Worm (Caenorhabditis elegans) whole organism, L2 larva: ENCODE data around the gene cut-3.
"Not testable (repeated sequence)": the region's sequence is repeated elsewhere in the genome, so short reads cannot be mapped to it uniquely, and the experiment has no call there.

Experiments used
- F13H6.1 ChIP-seq: sonication (generic microtip); optimal IDR thresholded peaks from 2 replicates; lab custom pipeline; 2016; ENCODE audit warnings: missing genetic modification characterization, missing compliant biosample characterization
- R02D3.7 ChIP-seq: fragments of 150-350 bp; optimal IDR thresholded peaks from 2 replicates; lab custom pipeline; 2014; ENCODE audit warnings: missing biosample characterization, missing genetic modification characterization
- ZK546.5 ChIP-seq: sonication (generic microtip); optimal IDR thresholded peaks from 2 replicates; lab custom pipeline; 2017; ENCODE audit warnings: missing biosample characterization, missing genetic modification characterization
- aly-2 ChIP-seq: fragments of 150-350 bp; optimal IDR thresholded peaks from 2 replicates; lab custom pipeline; 2014; ENCODE audit warnings: missing biosample characterization, missing genetic modification characterization
- ama-1 ChIP-seq: fragments of 150-350 bp; optimal IDR thresholded peaks from 2 replicates; lab custom pipeline; 2018; ENCODE audit warnings: inconsistent platforms
- ceh-16 ChIP-seq: fragments of 150-350 bp; optimal IDR thresholded peaks from 2 replicates; lab custom pipeline; 2014; ENCODE audit warnings: missing biosample characterization, missing genetic modification characterization
- dmd-4 ChIP-seq: sonication (generic microtip); optimal IDR thresholded peaks from 2 replicates; lab custom pipeline; 2017; ENCODE audit warnings: missing biosample characterization, missing genetic modification characterization
- elt-1 ChIP-seq: fragments of 150-350 bp; optimal IDR thresholded peaks from 2 replicates; lab custom pipeline; 2014; ENCODE audit warnings: missing biosample characterization, missing genetic modification characterization
- fos-1 ChIP-seq: fragments of 150-350 bp; optimal IDR thresholded peaks from 2 replicates; lab custom pipeline; 2014; ENCODE audit warnings: missing biosample characterization, missing genetic modification characterization
- gmeb-1 ChIP-seq: fragments of 150-350 bp; optimal IDR thresholded peaks from 2 replicates; lab custom pipeline; 2014; ENCODE audit warnings: missing biosample characterization, missing genetic modification characterization
- lin-11 ChIP-seq: fragments of 150-350 bp; sonication (generic microtip); optimal IDR thresholded peaks from 2 replicates; lab custom pipeline; 2014; ENCODE audit warnings: missing biosample characterization, missing genetic modification characterization, inconsistent platforms, mixed read lengths
- lin-39 ChIP-seq: fragments of 150-350 bp; optimal IDR thresholded peaks from 2 replicates; lab custom pipeline; 2014; ENCODE audit warnings: missing biosample characterization, missing genetic modification reagents, missing genetic modification characterization
- mab-5 ChIP-seq: fragments of 150-350 bp; optimal IDR thresholded peaks from 2 replicates; lab custom pipeline; 2014; ENCODE audit warnings: missing biosample characterization, missing genetic modification characterization
- mbf-1 ChIP-seq: sonication (generic microtip); optimal IDR thresholded peaks from 2 replicates; lab custom pipeline; 2017; ENCODE audit warnings: missing biosample characterization, missing genetic modification characterization
- nhr-10 ChIP-seq: sonication (generic microtip); optimal IDR thresholded peaks from 2 replicates; lab custom pipeline; 2017; ENCODE audit warnings: missing biosample characterization, missing genetic modification characterization
- nhr-11 ChIP-seq: fragments of 150-350 bp; optimal IDR thresholded peaks from 2 replicates; lab custom pipeline; 2014; ENCODE audit warnings: missing biosample characterization, missing genetic modification characterization
- nhr-12 ChIP-seq: fragments of 150-350 bp; optimal IDR thresholded peaks from 2 replicates; lab custom pipeline; 2014; ENCODE audit warnings: missing biosample characterization, missing genetic modification characterization
- nhr-129 ChIP-seq: fragments of 150-350 bp; optimal IDR thresholded peaks from 2 replicates; lab custom pipeline; 2014; ENCODE audit warnings: missing biosample characterization, missing genetic modification characterization
- nhr-21 ChIP-seq: fragments of 150-350 bp; optimal IDR thresholded peaks from 2 replicates; lab custom pipeline; 2014; ENCODE audit warnings: missing biosample characterization, missing genetic modification characterization
- nhr-23 ChIP-seq: fragments of 150-350 bp; optimal IDR thresholded peaks from 2 replicates; lab custom pipeline; 2014; ENCODE audit warnings: missing biosample characterization, missing genetic modification reagents, missing genetic modification characterization
- nhr-237 ChIP-seq: fragments of 150-350 bp; optimal IDR thresholded peaks from 2 replicates; lab custom pipeline; 2014; ENCODE audit warnings: missing biosample characterization, missing genetic modification characterization
- nhr-25 ChIP-seq: fragments of 150-350 bp; sonication (generic microtip); optimal IDR thresholded peaks from 3 replicates; lab custom pipeline; 2014; ENCODE audit warnings: missing biosample characterization, missing genetic modification characterization
- nhr-6 ChIP-seq: fragments of 150-350 bp; optimal IDR thresholded peaks from 2 replicates; lab custom pipeline; 2014; ENCODE audit warnings: missing biosample characterization, missing genetic modification characterization
- nhr-77 ChIP-seq: fragments of 150-350 bp; optimal IDR thresholded peaks from 2 replicates; lab custom pipeline; 2014; ENCODE audit warnings: missing biosample characterization, missing genetic modification characterization
- skn-1 ChIP-seq: sonication (generic microtip); optimal IDR thresholded peaks from 2 replicates; lab custom pipeline; 2017; ENCODE audit warnings: missing biosample characterization, missing genetic modification characterization
- sma-3 ChIP-seq: sonication (generic microtip); optimal IDR thresholded peaks from 2 replicates; lab custom pipeline; 2016; ENCODE audit warnings: missing genetic modification reagents, missing genetic modification characterization, missing compliant biosample characterization
- sma-9 ChIP-seq, 2 experiments: fragments of 150-350 bp in 1 of 2; sonication (generic microtip) in 1 of 2; optimal IDR thresholded peaks; 2 replicates each; lab custom pipeline; 2014 to 2016; ENCODE audit warnings: missing genetic modification characterization in 2 of 2, mild to moderate bottlenecking in 1 of 2, missing biosample characterization in 1 of 2, missing compliant biosample characterization in 1 of 2, missing genetic modification reagents in 1 of 2, moderate library complexity in 1 of 2
- snpc-4 ChIP-seq: fragments of 150-350 bp; optimal IDR thresholded peaks from 2 replicates; lab custom pipeline; 2014; ENCODE audit warnings: missing biosample characterization, missing genetic modification characterization
- unc-39 ChIP-seq: fragments of 150-350 bp; optimal IDR thresholded peaks from 2 replicates; lab custom pipeline; 2014; ENCODE audit warnings: missing biosample characterization, missing genetic modification characterization
- unc-62 ChIP-seq: fragments of 150-350 bp; optimal IDR thresholded peaks from 2 replicates; lab custom pipeline; 2014; ENCODE audit warnings: missing biosample characterization, missing genetic modification reagents, missing genetic modification characterization
- zag-1 ChIP-seq: fragments of 150-350 bp; optimal IDR thresholded peaks from 2 replicates; lab custom pipeline; 2014; ENCODE audit warnings: missing biosample characterization, missing genetic modification characterization
- ztf-11 ChIP-seq: sonication (generic microtip); optimal IDR thresholded peaks from 2 replicates; lab custom pipeline; 2017; ENCODE audit warnings: missing biosample characterization, missing genetic modification characterization

The cut-3 gene

DNA sequence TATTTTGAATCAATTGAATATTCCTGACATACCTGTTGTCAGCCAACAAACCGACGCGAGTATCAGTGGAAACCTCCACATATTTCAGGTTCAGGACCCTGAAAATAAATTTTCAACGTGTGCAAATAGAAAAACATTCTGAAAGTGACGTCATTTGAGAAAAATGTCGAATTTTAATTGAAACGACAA lies 18.0 kb downstream of the cut-3 start, which contains the start of gene F14E5.2:
TSS of gene F14E5.2 (minus strand) at position 101 of the 189 bp plus-strand sequence.
- TF ChIP-seq gmeb-1 (tag; lab: Kevin White, UChicago) (no peak), skn-1 (tag; lab: Kevin White, UChicago) (no peak), nhr-237 (tag; lab: Kevin White, UChicago) (no peak), F13H6.1 (tag; lab: Kevin White, UChicago) (no peak), dmd-4 (tag; lab: Kevin White, UChicago) (no peak), mbf-1 (tag; lab: Kevin White, UChicago) (no peak), nhr-12 (no peak), lin-11 (tag; lab: Kevin White, UChicago) (no peak), nhr-6 (tag; lab: Kevin White, UChicago) (no peak), zag-1 (tag; lab: Kevin White, UChicago) (no peak)

DNA sequence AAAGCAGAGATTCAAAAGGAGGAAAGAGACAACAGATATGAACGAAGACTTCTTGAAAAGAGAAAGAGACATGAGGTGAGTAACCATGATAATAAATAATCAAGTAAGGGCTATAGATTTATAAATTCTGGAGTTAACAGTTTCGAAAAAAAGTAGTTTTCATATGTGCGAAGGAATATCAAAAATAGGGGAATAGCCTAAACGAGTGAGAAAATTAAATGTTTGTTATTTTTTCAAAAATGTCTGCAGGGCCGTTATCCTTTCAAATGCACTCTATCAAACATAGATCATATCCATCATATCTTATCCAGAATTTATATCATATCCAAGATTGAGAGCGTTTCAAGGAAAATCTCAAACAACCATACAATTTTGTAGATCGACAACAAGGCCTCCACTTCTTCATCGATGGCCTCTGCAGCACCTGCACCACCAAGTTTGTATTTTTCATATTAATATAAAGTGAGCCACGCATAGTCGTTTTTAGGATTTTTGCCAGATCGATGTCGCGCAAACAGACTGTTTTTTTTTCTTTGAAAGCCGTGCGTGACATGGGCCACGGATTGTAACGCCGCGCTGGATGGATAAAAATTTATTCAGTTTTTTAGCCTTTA lies 25.7 kb downstream of the cut-3 start:
- no peak for TF ChIP-seq sma-9 (GFP tag; optimal IDR thresholded peaks at IDR 0.05; lab: Kevin White, UChicago)
- TF ChIP-seq sma-9 (tag; optimal IDR thresholded peaks at IDR 0.05; lab: Kevin White, UChicago) = no peak
- peak; percentile 85 for TF ChIP-seq nhr-12
- no peak for TF ChIP-seq R02D3.7
- TF ChIP-seq sma-3 (GFP tag; lab: Kevin White, UChicago) = no peak
- no peak for TF ChIP-seq ama-1 (lab: Kevin White, UChicago)
- no peak for TF ChIP-seq unc-62
- peak; percentile 85 for TF ChIP-seq nhr-25 (tag; lab: Kevin White, UChicago)
- TF ChIP-seq gmeb-1 (tag; lab: Kevin White, UChicago) = no peak
- no peak for TF ChIP-seq ZK546.5 (tag; lab: Kevin White, UChicago)

DNA sequence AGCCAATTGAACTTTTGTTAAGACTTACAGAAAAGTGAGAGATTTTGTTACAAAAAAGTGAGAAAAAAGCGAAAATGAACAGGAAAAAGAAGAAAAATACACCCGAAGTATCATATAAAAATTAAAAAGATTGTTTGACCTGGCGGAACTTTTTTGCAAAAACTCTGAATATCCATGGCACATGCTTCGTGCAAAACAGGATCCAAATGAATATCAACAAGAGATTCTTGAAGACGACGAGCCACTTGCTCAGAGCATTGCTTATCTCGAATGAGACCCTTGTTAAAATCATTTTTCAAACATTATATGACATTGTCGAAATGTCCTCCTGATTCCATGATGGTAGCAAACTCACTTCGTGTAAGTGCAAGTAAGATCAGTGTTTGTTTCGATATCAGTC lies 26.8 kb downstream of the cut-3 start, which contains the start of gene F14E5.8:
TSS of gene F14E5.8 (plus strand) at position 301 of the 400 bp plus-strand sequence.
- TF ChIP-seq unc-62; dmd-4 (tag; lab: Kevin White, UChicago); nhr-11 (tag; lab: Kevin White, UChicago): not testable (repeated sequence)

DNA sequence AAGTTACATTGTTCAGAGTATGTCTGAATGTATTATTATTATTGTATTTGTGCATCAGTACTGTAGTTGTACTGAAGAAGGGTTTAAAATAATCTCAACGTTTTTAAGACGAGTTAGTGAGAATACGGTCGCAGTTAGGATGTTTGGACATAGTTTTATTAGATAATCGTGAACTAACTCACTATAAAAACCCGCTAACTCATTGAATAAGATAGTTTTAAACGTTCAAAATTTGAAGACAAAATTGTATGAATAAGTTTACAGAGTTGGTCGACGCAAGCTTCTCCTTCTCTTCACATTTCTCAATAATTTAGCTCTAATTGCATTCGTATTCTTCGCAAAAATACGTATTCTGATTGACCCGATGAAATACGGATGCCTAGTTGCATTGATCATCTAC lies 27.6 kb downstream of the cut-3 start:
- no peak for TF ChIP-seq unc-39
- peak; percentile 25 for TF ChIP-seq mab-5
- peak; percentile 81 for TF ChIP-seq nhr-12
- TF ChIP-seq nhr-25 (tag; lab: Kevin White, UChicago) = peak; percentile 76
- TF ChIP-seq snpc-4 (tag; lab: Kevin White, UChicago) = no peak

DNA sequence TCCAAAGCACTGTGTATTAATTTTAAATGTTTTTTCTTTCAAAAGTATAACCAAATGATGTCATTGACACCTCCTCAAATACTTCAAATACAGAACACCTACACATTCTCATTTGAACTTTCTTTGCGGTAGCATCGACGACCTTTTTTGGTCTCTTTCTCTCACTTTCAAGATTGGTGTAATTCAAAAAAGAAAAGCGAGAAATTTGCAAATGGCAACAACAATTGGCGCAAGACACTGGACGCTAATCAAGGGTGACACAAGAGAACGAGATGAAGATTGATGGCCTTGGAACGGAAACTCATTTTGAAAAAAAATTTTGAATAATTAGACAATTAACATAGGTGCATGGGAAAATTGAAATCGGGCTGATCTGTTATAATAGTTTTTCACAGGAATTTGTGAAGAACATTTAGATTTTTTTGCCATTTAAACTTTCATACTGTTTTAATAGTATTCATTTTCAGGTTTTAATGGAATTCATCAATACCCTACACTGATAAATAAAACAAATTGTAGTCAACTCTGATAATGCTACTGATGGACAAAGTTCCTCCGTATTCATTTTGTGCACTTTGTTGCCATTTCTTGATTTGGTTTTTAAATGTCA lies 29.5 kb downstream of the cut-3 start, which contains the start of gene fdgt-2:
TSS of gene fdgt-2 (plus strand) at position 560 of the 610 bp plus-strand sequence.
- TF ChIP-seq mab-5 (no peak), nhr-25 (tag; lab: Kevin White, UChicago) (peak; percentile 43), ceh-16 (tag; lab: Kevin White, UChicago) (peak; percentile 77)

DNA sequence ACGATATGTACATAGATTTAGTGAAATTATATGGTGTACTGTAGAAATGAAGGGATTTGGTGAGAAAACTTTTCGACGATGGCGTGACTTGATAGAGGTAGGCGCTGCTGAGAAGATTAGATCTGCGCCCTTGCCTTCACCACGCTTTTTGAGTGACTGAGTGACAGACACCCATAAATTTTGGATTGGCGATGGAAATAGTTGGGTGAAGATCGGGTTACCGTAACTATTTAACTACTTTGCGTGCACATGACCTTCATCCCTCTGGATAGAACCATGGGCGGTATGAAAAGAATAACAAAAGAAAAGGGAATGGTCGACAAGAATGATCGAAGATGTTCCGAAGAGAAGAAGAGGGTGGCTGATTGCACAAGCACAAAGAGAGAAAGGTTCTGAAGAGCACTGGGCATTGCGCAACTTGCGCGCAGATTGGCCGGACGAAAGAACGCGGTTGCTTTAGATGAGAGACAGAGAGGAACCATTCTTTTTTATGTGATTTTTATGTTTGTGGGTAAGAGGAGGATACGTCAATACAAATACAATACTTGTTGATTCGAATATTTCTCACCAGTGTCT lies 31.1 kb downstream of the cut-3 start:
- TF ChIP-seq elt-1 (peak; percentile 17), nhr-10 (tag; lab: Kevin White, UChicago) (no peak), ceh-16 (tag; lab: Kevin White, UChicago) (peak; percentile 37)

DNA sequence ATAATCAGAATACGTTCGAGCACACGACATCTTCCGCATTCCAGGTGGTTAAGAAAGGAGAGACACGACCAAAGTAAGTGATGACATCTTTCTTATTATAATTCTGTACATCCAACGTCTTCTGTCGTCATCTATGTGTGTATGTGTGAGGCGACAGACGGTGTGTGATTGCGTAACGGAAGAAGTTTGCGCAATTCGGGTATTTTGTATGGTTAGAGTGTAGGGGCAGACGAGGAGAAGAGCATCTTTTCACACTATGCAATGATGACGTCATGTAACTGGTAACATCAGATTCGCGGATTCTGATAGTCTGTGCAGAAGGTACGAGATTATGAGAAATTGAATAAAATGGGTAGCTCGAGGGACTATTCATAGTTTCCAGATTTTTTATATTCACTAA lies 31.6 kb downstream of the cut-3 start:
- no peak for TF ChIP-seq nhr-12
- TF ChIP-seq lin-39 = no peak
- no peak for TF ChIP-seq aly-2
- TF ChIP-seq fos-1 (tag; lab: Kevin White, UChicago) = no peak
- TF ChIP-seq sma-3 (GFP tag; lab: Kevin White, UChicago) = no peak
- no peak for TF ChIP-seq zag-1 (tag; lab: Kevin White, UChicago)
- TF ChIP-seq nhr-21 (tag; lab: Kevin White, UChicago) = no peak
- TF ChIP-seq ztf-11 = no peak
- no peak for TF ChIP-seq nhr-25 (tag; lab: Kevin White, UChicago)
- no peak for TF ChIP-seq R02D3.7
- no peak for TF ChIP-seq nhr-23 (tag; lab: Kevin White, UChicago)
- no peak for TF ChIP-seq mbf-1 (tag; lab: Kevin White, UChicago)
- no peak for TF ChIP-seq nhr-129 (tag; lab: Kevin White, UChicago)
- TF ChIP-seq nhr-11 (tag; lab: Kevin White, UChicago) = no peak
- TF ChIP-seq nhr-77 (tag; lab: Kevin White, UChicago) = no peak
- TF ChIP-seq ZK546.5 (tag; lab: Kevin White, UChicago) = no peak
